Fruit fly (Drosophila melanogaster) whole organism, embryonic: ENCODE data around the gene cysu.
A peak's percentile ranks its signal among the peaks of the same experiment; 100 is the strongest.

ENCODE experiments used
- Aef1 ChIP-seq: fragments of 200-800 bp; sonication (Bioruptor generic); IDR thresholded peaks from 3 replicates; pipeline ENCODE4 v1.3.6; 2022; ENCODE audit warnings: missing biosample characterization, missing genetic modification characterization
- Asciz ChIP-seq: fragments of 200-800 bp; sonication (Bioruptor generic); optimal IDR thresholded peaks from 2 replicates; lab custom pipeline; 2017; ENCODE audit warnings: missing biosample characterization, mild to moderate bottlenecking, missing genetic modification characterization, missing genetic modification reagents
- Bteb2 ChIP-seq: fragments of 200-800 bp; sonication (Bioruptor generic); optimal IDR thresholded peaks from 2 replicates; lab custom pipeline; 2016; ENCODE audit warnings: missing biosample characterization, missing genetic modification characterization
- CG10209 ChIP-seq: fragments of 200-800 bp; sonication (Bioruptor generic); optimal IDR thresholded peaks from 3 replicates; lab custom pipeline; 2017; ENCODE audit warnings: missing biosample characterization, mild to moderate bottlenecking, missing genetic modification characterization, missing genetic modification reagents
- CG10267 ChIP-seq: fragments of 200-800 bp; sonication (Bioruptor generic); optimal IDR thresholded peaks from 2 replicates; lab custom pipeline; 2018; ENCODE audit warnings: missing biosample characterization, mild to moderate bottlenecking, missing genetic modification characterization, moderate library complexity
- CG1233 ChIP-seq: fragments of 200-800 bp; sonication (Bioruptor generic); optimal IDR thresholded peaks from 4 replicates; lab custom pipeline; 2018; ENCODE audit warnings: missing biosample characterization, mild to moderate bottlenecking, missing genetic modification characterization
- CG12659 ChIP-seq: fragments of 200-800 bp; sonication (Bioruptor generic); optimal IDR thresholded peaks from 3 replicates; lab custom pipeline; 2017; ENCODE audit warnings: mild to moderate bottlenecking, missing biosample characterization, missing genetic modification reagents, missing genetic modification characterization
- CG12942 ChIP-seq: fragments of 200-800 bp; sonication (Bioruptor generic); optimal IDR thresholded peaks from 3 replicates; lab custom pipeline; 2016; ENCODE audit warnings: missing biosample characterization, missing genetic modification characterization
- CG13624 ChIP-seq: fragments of 200-800 bp; sonication (Bioruptor generic); optimal IDR thresholded peaks from 2 replicates; lab custom pipeline; 2016; ENCODE audit warnings: missing biosample characterization, missing genetic modification characterization
- CG15011 ChIP-seq: fragments of 200-800 bp; sonication (Bioruptor generic); optimal IDR thresholded peaks from 3 replicates; lab custom pipeline; 2018; ENCODE audit warnings: missing biosample characterization, mild to moderate bottlenecking, missing genetic modification characterization
- CG17568 ChIP-seq: fragments of 200-800 bp; sonication (Bioruptor generic); optimal IDR thresholded peaks from 2 replicates; lab custom pipeline; 2018; ENCODE audit warnings: missing biosample characterization, mild to moderate bottlenecking, missing genetic modification characterization, moderate library complexity
- CG18011 ChIP-seq: fragments of 200-800 bp; sonication (Bioruptor generic); optimal IDR thresholded peaks from 2 replicates; lab custom pipeline; 2017; ENCODE audit warnings: missing biosample characterization, missing genetic modification characterization, mild to moderate bottlenecking, moderate library complexity, missing genotype
- CG18262 ChIP-seq: fragments of 200-800 bp; optimal IDR thresholded peaks from 3 replicates; lab custom pipeline; 2019; ENCODE audit warnings: missing biosample characterization, mild to moderate bottlenecking, missing genetic modification characterization, moderate library complexity
- CG18476 ChIP-seq: fragments of 200-800 bp; sonication (Bioruptor generic); optimal IDR thresholded peaks from 2 replicates; lab custom pipeline; 2016; ENCODE audit warnings: missing biosample characterization, mild to moderate bottlenecking, missing genetic modification characterization
- CG2202 ChIP-seq: fragments of 200-800 bp; sonication (Bioruptor generic); optimal IDR thresholded peaks from 2 replicates; lab custom pipeline; 2018; ENCODE audit warnings: missing biosample characterization, mild to moderate bottlenecking, missing genetic modification characterization
- CG2712 ChIP-seq: fragments of 200-800 bp; optimal IDR thresholded peaks from 3 replicates; lab custom pipeline; 2019; ENCODE audit warnings: missing biosample characterization, mild to moderate bottlenecking, missing genetic modification characterization, moderate library complexity
- CG34224 ChIP-seq: fragments of 200-800 bp; sonication (Bioruptor generic); IDR thresholded peaks from 3 replicates; pipeline ENCODE4 v1.3.6; 2022; ENCODE audit warnings: missing biosample characterization, missing genetic modification characterization; ENCODE audit not compliant: partially characterized antibody
- CG34422 ChIP-seq: fragments of 200-800 bp; sonication (Bioruptor generic); IDR thresholded peaks from 3 replicates; pipeline ENCODE4 v1.3.6; 2022; ENCODE audit warnings: missing biosample characterization, missing genetic modification characterization
- CG3847 ChIP-seq: fragments of 200-800 bp; sonication (Bioruptor generic); IDR thresholded peaks from 2 replicates; pipeline ENCODE4 v1.3.6; 2022; ENCODE audit warnings: missing biosample characterization, missing genetic modification characterization
- CG4404 ChIP-seq: fragments of 200-800 bp; sonication (Bioruptor generic); IDR thresholded peaks from 2 replicates; pipeline ENCODE4 v1.3.6; 2022; ENCODE audit warnings: missing biosample characterization, missing genetic modification characterization
- CG6683 ChIP-seq: fragments of 200-800 bp; sonication (Bioruptor generic); optimal IDR thresholded peaks from 2 replicates; lab custom pipeline; 2017; ENCODE audit warnings: missing biosample characterization, mild to moderate bottlenecking, missing genetic modification characterization, missing genetic modification reagents
- CG7963 ChIP-seq: fragments of 200-800 bp; sonication (Bioruptor generic); IDR thresholded peaks from 3 replicates; pipeline ENCODE4 v1.3.6; 2022; ENCODE audit warnings: missing biosample characterization, missing genetic modification characterization; ENCODE audit not compliant: partially characterized antibody
- CrebB ChIP-seq: fragments of 200-800 bp; sonication (Bioruptor generic); optimal IDR thresholded peaks from 3 replicates; lab custom pipeline; 2018; ENCODE audit warnings: missing biosample characterization, mild to moderate bottlenecking, missing genetic modification characterization
- Dek ChIP-seq: fragments of 200-800 bp; sonication (Bioruptor generic); optimal IDR thresholded peaks from 3 replicates; lab custom pipeline; 2019; ENCODE audit warnings: missing biosample characterization, mild to moderate bottlenecking, missing genetic modification characterization, moderate library complexity
- Dfd ChIP-seq, 2 experiments: fragments of >200 bp; optimal IDR thresholded peaks; 2 replicates each; lab custom pipeline; 2017; ENCODE audit warnings: missing biosample characterization in 2 of 2, missing genetic modification characterization in 2 of 2
- Fer2 ChIP-seq: fragments of 200-800 bp; sonication (Bioruptor generic); optimal IDR thresholded peaks from 2 replicates; lab custom pipeline; 2018; ENCODE audit warnings: missing biosample characterization, mild to moderate bottlenecking, missing genetic modification characterization, moderate library complexity
- Fer3 ChIP-seq: fragments of 200-800 bp; sonication (Bioruptor generic); optimal IDR thresholded peaks from 2 replicates; lab custom pipeline; 2018; ENCODE audit warnings: missing biosample characterization, mild to moderate bottlenecking, missing genetic modification characterization, moderate library complexity
- MTF-1 ChIP-seq: fragments of 200-800 bp; sonication (Bioruptor generic); optimal IDR thresholded peaks from 2 replicates; lab custom pipeline; 2018; ENCODE audit warnings: missing biosample characterization, mild to moderate bottlenecking, missing genetic modification characterization, borderline replicate concordance
- Ptx1 ChIP-seq: fragments of 200-800 bp; sonication (Bioruptor generic); IDR thresholded peaks from 2 replicates; pipeline ENCODE4 v1.3.6; 2022; ENCODE audit warnings: missing biosample characterization, missing genetic modification characterization
- Rx ChIP-seq: fragments of 200-800 bp; sonication (Bioruptor generic); IDR thresholded peaks from 2 replicates; pipeline ENCODE4 v1.3.6; 2022; ENCODE audit warnings: missing biosample characterization, missing genetic modification characterization
- Sry-δ ChIP-seq: fragments of 200-800 bp; sonication (Bioruptor generic); optimal IDR thresholded peaks from 2 replicates; lab custom pipeline; 2016; ENCODE audit warnings: missing biosample characterization, missing genetic modification characterization
- YL-1 ChIP-seq: fragments of 200-800 bp; sonication (Bioruptor generic); optimal IDR thresholded peaks from 3 replicates; lab custom pipeline; 2017; ENCODE audit warnings: missing biosample characterization, mild to moderate bottlenecking, missing genetic modification characterization
- ap ChIP-seq: fragments of 200-800 bp; sonication (Bioruptor generic); IDR thresholded peaks from 2 replicates; pipeline ENCODE4 v1.3.6; 2022; ENCODE audit warnings: missing biosample characterization, missing genetic modification characterization
- cad ChIP-seq: fragments of >200 bp; optimal IDR thresholded peaks from 2 replicates; lab custom pipeline; 2017; ENCODE audit warnings: missing biosample characterization, missing genetic modification characterization
- chif ChIP-seq, 2 experiments: fragments of 200-800 bp; sonication (Bioruptor generic); optimal IDR thresholded peaks; 3 replicates each; lab custom pipeline; 2016; ENCODE audit warnings: missing biosample characterization in 2 of 2, missing genetic modification characterization in 2 of 2
- cwo ChIP-seq: fragments of 200-800 bp; sonication (Bioruptor generic); optimal IDR thresholded peaks from 3 replicates; lab custom pipeline; 2017; ENCODE audit warnings: missing biosample characterization, missing genetic modification characterization, mild to moderate bottlenecking, moderate library complexity, missing genetic modification reagents
- danr ChIP-seq: fragments of 200-800 bp; sonication (Bioruptor generic); IDR thresholded peaks from 2 replicates; pipeline ENCODE4 v1.3.6; 2022; ENCODE audit warnings: missing biosample characterization, missing genetic modification characterization
- hkb ChIP-seq, 2 experiments: fragments of 200-800 bp in 1 of 2; fragments of >200 bp in 1 of 2; sonication (Bioruptor generic) in 1 of 2; IDR thresholded peaks in 1 of 2; optimal IDR thresholded peaks in 1 of 2; 2 replicates each; pipeline versions ENCODE4 v1.3.6 to Lab custom; 2017 to 2022; ENCODE audit warnings: missing biosample characterization in 1 of 2, missing genetic modification characterization in 1 of 2
- jigr1 ChIP-seq: fragments of 200-800 bp; sonication (Bioruptor generic); IDR thresholded peaks from 3 replicates; pipeline ENCODE4 v1.3.6; 2022; ENCODE audit warnings: missing biosample characterization, missing genetic modification characterization
- jumu ChIP-seq: fragments of 200-800 bp; sonication (Bioruptor generic); optimal IDR thresholded peaks from 3 replicates; lab custom pipeline; 2016; ENCODE audit warnings: missing biosample characterization, missing genetic modification characterization
- kah ChIP-seq: fragments of 200-800 bp; sonication (Bioruptor generic); optimal IDR thresholded peaks from 2 replicates; lab custom pipeline; 2018; ENCODE audit warnings: missing biosample characterization, mild to moderate bottlenecking, missing genetic modification characterization
- klu ChIP-seq: fragments of 200-800 bp; sonication (Bioruptor generic); IDR thresholded peaks from 2 replicates; pipeline ENCODE4 v1.3.6; 2022; ENCODE audit warnings: missing biosample characterization, missing genetic modification characterization
- nau ChIP-seq: fragments of 200-800 bp; sonication (Bioruptor generic); optimal IDR thresholded peaks from 3 replicates; lab custom pipeline; 2017; ENCODE audit warnings: missing biosample characterization, mild to moderate bottlenecking, missing genetic modification characterization, missing genetic modification reagents
- pan ChIP-seq, 4 experiments: fragments of >200 bp in 3 of 4; fragments of 200-800 bp in 1 of 4; sonication (Bioruptor generic) in 1 of 4; optimal IDR thresholded peaks in 3 of 4; IDR thresholded peaks in 1 of 4; 2 replicates each; pipeline versions ENCODE4 v1.3.6 to Lab custom; 2017 to 2022; ENCODE audit warnings: missing biosample characterization in 2 of 4, missing genetic modification characterization in 2 of 4, mixed read lengths in 1 of 4
- psq ChIP-seq: fragments of 200-800 bp; sonication (Bioruptor generic); optimal IDR thresholded peaks from 2 replicates; lab custom pipeline; 2017; ENCODE audit warnings: missing biosample characterization, missing genetic modification characterization
- pzg ChIP-seq: fragments of 200-800 bp; sonication (Bioruptor generic); optimal IDR thresholded peaks from 3 replicates; lab custom pipeline; 2018; ENCODE audit warnings: missing biosample characterization, mild to moderate bottlenecking, missing genetic modification characterization, moderate library complexity
- slp2 ChIP-seq: fragments of 200-800 bp; sonication (Bioruptor generic); optimal IDR thresholded peaks from 2 replicates; lab custom pipeline; 2016; ENCODE audit warnings: missing biosample characterization, missing genetic modification characterization
- so ChIP-seq: fragments of 200-800 bp; sonication (Bioruptor generic); IDR thresholded peaks from 3 replicates; pipeline ENCODE4 v1.3.6; 2022; ENCODE audit warnings: missing biosample characterization, missing genetic modification characterization
- wek ChIP-seq: fragments of 200-800 bp; sonication (Bioruptor generic); optimal IDR thresholded peaks from 3 replicates; lab custom pipeline; 2018; ENCODE audit warnings: missing biosample characterization, mild to moderate bottlenecking, missing genetic modification characterization, moderate library complexity

The cysu gene

DNA sequence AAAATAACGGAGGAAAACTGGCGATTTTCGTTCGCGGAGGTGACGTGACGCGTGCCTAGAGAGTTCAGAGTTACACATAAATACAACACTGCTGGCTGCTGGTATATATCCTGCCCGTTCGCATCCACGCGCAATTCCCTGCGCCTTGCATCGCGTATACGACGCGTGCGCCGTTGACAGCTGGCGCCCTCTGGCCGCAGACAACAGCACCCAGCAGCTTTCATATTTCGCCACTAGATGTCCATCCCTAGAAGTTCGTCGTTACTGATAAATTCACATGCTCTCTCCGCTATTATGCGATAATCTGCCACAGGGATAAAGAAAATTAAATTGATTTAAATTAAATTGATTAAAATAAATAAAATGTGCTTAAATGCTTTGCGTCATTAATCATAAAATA, 23.1 kb upstream of the cysu start, which contains the start of gene Sur-8 (continued):
- TF ChIP-seq hkb (optimal IDR thresholded peaks at IDR 0.05; lab: Kevin White, UChicago): no peak
- TF ChIP-seq hkb (GFP tag; IDR thresholded peaks at IDR 0.05; lab: Robert Waterston, UW): peak; percentile 56; the same call in 1 of the 2 replicates
- no peak for TF ChIP-seq pan (optimal IDR thresholded peaks at IDR 0.05; lab: Kevin White, UChicago)
- TF ChIP-seq pan (GFP tag; optimal IDR thresholded peaks at IDR 0.05 in 1 of 2, IDR thresholded peaks at IDR 0.05 in 1 of 2): peak in 1 of 2 experiments; percentile 77
- peak; percentile 58; the same call in 2 of the 3 replicates for TF ChIP-seq CG34422
- peak; percentile 23 for TF ChIP-seq Sry-δ
- peak; percentile 30 for TF ChIP-seq nau
- TF ChIP-seq CG12942 (GFP tag; lab: Kevin White, UChicago): peak; percentile 40
- TF ChIP-seq jigr1: no peak
- TF ChIP-seq Ptx1 (GFP tag; lab: Robert Waterston, UW): peak; percentile 81
- TF ChIP-seq CG13624: peak; percentile 53
- peak; percentile 27 for TF ChIP-seq jumu (GFP tag; lab: Kevin White, UChicago)
- no peak for TF ChIP-seq CG2712 (tag; lab: Kevin White, UChicago)
- peak; percentile 34 for TF ChIP-seq Dek
- TF ChIP-seq CG2202 (tag; lab: Kevin White, UChicago): no peak
- peak; percentile 35 for TF ChIP-seq pzg (GFP tag; lab: Kevin White, UChicago)
- peak; percentile 49 for TF ChIP-seq Fer3 (tag; lab: Kevin White, UChicago)
- TF ChIP-seq MTF-1 (GFP tag; lab: Kevin White, UChicago): peak; percentile 78
- no peak for TF ChIP-seq CrebB (tag; lab: Kevin White, UChicago)
- TF ChIP-seq Rx (GFP tag; lab: Robert Waterston, UW): peak; percentile 70
- TF ChIP-seq CG3847: peak; percentile 61
- TF ChIP-seq Aef1 (GFP tag; lab: Robert Waterston, UW): peak; percentile 50; the same call in 1 of the 3 replicates
- no peak for TF ChIP-seq cwo (GFP tag; lab: Kevin White, UChicago)
- peak; percentile 25 for TF ChIP-seq CG18011 (GFP tag; lab: Kevin White, UChicago)
- no peak for TF ChIP-seq CG7963 (GFP tag; lab: Robert Waterston, UW)
- no peak for TF ChIP-seq cad (GFP tag; lab: Kevin White, UChicago)
- peak; percentile 25 for TF ChIP-seq wek (GFP tag; lab: Kevin White, UChicago)
- TF ChIP-seq CG15011 (GFP tag; lab: Kevin White, UChicago): no peak
- no peak for TF ChIP-seq CG17568
- peak; percentile 44 for TF ChIP-seq slp2 (GFP tag; lab: Kevin White, UChicago)
- TF ChIP-seq CG18262 (tag; lab: Kevin White, UChicago): no peak
- peak; percentile 61 for TF ChIP-seq CG1233 (GFP tag; lab: Kevin White, UChicago)
- TF ChIP-seq Bteb2 (GFP tag; lab: Kevin White, UChicago): no peak
- peak; percentile 24 for TF ChIP-seq CG10267
- no peak for TF ChIP-seq CG4404 (GFP tag; lab: Robert Waterston, UW)
- peak; percentile 17 to 74 for TF ChIP-seq chif (GFP tag; optimal IDR thresholded peaks at IDR 0.05; lab: Kevin White, UChicago)
- no peak for TF ChIP-seq CG18476
- TF ChIP-seq klu (GFP tag; lab: Robert Waterston, UW): no peak
- TF ChIP-seq danr (GFP tag; lab: Robert Waterston, UW): no peak
- TF ChIP-seq Asciz: no peak
- TF ChIP-seq CG10209 (GFP tag; lab: Kevin White, UChicago): peak; percentile 54
- no peak for TF ChIP-seq Fer2 (tag; lab: Kevin White, UChicago)
- no peak for TF ChIP-seq CG34224 (GFP tag; lab: Robert Waterston, UW)
- TF ChIP-seq so (GFP tag; lab: Robert Waterston, UW): 0 out of 3 replicates have a peak, but pooled peaks have one; percentile 58
- TF ChIP-seq Dfd (GFP tag; optimal IDR thresholded peaks at IDR 0.05; lab: Kevin White, UChicago): no peak
- TF ChIP-seq CG12659 (GFP tag; lab: Kevin White, UChicago): peak; percentile 65
- peak; percentile 2 for TF ChIP-seq YL-1 (GFP tag; lab: Kevin White, UChicago)
- no peak for TF ChIP-seq CG6683 (GFP tag; lab: Kevin White, UChicago)
- no peak for TF ChIP-seq psq
- no peak for TF ChIP-seq kah (GFP tag; lab: Kevin White, UChicago)
- peak; percentile 37; the same call in 1 of the 2 replicates for TF ChIP-seq ap (GFP tag; lab: Robert Waterston, UW)
